Worm (Caenorhabditis elegans): Measurements from ENCODE around the gene repo-1.

DNA sequence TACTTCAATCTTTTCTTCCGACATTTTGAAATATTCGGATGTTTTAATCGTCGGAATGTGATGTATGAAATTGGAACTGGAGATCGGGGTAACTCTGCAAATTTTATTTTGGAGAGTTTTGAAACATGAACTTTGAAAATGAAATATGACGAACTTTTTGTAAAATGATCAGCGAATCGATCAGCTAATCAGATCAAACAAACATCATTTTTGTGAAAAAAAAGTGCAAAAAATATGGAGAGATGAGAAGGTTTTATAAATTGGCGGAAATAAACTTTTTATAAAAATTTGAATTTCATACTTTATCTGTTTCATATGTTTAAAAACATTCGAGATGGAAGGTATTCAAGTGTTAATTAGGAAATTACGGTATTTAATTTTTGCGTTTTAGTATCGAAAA, 27.2 kb downstream of the repo-1 start, which contains the start of gene dlc-2:
- TF ChIP-seq dao-5 (tag; optimal IDR thresholded peaks at IDR 0.05) (no peak), him-1 (tag; optimal IDR thresholded peaks at IDR 0.05) (no peak), W03F9.2 (tag; optimal IDR thresholded peaks at IDR 0.05) (no peak)

Data from whole organism, L4/young adult.